Fruit fly (Drosophila melanogaster): ENCODE data around the gene myo.

DNA sequence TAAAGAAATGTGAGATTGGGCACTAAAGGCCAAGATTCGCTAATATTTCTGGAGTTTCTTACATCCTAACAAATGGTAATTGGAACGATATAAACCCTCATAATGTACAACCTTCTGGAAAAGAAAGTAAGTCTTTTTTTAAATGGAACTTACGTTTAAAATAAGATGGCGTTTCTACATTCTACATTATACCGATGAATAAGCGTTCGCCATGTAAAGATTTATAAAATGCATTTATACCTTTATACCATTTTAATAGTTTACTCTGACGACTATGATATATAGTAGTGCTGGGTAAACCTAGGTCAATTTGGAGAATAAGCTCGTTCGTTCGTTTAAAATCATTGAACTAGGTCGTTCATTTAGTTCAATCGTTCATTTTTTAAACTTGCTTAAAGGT, 26.5 kb upstream of the myo start:
- TF ChIP-seq CG15710 (tag; optimal IDR thresholded peaks at IDR 0.05) (no peak), CG13204 (GFP tag; optimal IDR thresholded peaks at IDR 0.05) (no peak)
